Fruit fly (Drosophila melanogaster): ENCODE results near the gene CG10077.
A peak's percentile ranks its signal among the peaks of the same experiment; 100 is the strongest.

CG10077 gene

dm6 chr3L:6979387-6980249 is 23.9 kb upstream of the CG10077 start, which contains the start of gene Galphai:
Gene Galphai, minus strand, starts transcription at chr3L:6980044.
- TF ChIP-seq noc (tag; optimal IDR thresholded peaks at IDR 0.05), result peak; percentile 22

DNA sequence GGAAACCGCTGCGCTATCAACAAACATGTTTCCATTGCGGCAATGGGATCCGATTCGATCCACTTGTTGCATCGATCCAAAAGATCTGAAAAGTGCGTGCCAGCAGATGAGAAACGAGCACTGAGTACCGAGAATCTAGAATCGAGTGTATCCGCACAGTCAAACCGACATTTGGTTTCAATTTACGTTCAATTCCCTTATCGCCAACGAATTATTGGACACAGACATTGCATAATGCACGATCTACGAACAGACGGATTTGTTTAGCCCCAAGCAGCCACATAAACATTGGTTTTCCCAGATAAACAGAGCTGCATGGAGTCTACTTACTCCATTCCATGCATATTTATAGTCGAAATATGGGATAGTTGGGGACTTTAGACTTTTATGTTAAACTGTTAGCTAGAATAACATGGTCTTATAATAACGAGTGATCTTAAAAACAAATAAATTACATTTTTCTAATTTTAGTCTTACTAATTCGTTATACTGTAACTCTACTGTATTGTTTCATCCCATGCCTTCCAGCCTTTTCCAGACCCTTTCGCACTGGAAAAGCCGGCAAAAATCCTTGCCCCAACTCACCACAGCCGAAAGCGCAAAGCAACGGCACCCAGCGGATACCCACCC is 23.2 kb upstream of the CG10077 start:
- TF ChIP-seq noc (tag; optimal IDR thresholded peaks at IDR 0.05), result no peak

- no peak for TF ChIP-seq noc (tag; optimal IDR thresholded peaks at IDR 0.05)
Observed at dm6 chr3L:6978030-6978683, 22.5 kb upstream of the CG10077 start.

DNA sequence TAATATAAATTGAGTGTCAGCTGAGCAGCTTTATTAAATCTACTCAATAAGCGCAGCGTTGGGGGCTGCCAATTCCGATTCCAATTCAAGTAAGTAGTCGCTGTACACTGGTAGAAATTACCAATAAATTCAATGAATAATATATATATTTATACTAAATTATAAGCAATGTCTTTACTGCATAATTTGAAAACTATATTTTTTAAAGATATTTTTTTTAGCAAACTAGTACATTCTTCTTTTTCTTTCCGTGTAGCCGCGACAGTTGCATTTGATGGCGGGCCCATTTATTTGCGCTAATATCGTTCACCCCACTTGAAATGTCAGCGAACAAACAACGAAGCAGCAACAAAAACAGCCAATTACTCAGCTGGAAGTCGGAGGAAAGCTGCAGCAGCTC is 21.7 kb upstream of the CG10077 start:
- no peak for TF ChIP-seq noc (tag; optimal IDR thresholded peaks at IDR 0.05)

dm6 chr3L:6976601-6977140 is 21.0 kb upstream of the CG10077 start:
- TF ChIP-seq noc (tag; optimal IDR thresholded peaks at IDR 0.05), result no peak

DNA sequence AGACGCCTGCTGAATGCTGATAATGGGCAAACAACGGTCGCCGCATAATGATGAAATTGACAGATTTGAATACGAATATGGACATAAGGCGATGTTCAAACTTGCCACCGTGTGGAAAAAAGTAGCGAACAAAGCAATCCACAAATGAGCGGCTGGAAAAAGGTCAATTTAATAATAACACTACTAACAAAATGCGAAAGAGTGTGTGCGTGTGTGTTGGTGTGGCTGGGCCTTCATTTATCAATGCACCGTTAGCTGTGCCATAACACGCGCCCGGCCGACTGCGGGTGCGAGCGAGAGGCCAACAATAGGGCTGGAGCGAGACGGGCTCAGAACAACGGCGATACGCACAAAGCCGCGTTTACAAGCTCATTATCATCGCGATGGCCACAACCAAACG is 20.2 kb upstream of the CG10077 start:
- TF ChIP-seq noc (tag; optimal IDR thresholded peaks at IDR 0.05), result no peak

dm6 chr3L:6972367-6972766 is 16.7 kb upstream of the CG10077 start, which contains the start of gene CG10063:
Gene CG10063, minus strand, starts transcription at chr3L:6972467.
- TF ChIP-seq noc (tag; optimal IDR thresholded peaks at IDR 0.05), result no peak

DNA sequence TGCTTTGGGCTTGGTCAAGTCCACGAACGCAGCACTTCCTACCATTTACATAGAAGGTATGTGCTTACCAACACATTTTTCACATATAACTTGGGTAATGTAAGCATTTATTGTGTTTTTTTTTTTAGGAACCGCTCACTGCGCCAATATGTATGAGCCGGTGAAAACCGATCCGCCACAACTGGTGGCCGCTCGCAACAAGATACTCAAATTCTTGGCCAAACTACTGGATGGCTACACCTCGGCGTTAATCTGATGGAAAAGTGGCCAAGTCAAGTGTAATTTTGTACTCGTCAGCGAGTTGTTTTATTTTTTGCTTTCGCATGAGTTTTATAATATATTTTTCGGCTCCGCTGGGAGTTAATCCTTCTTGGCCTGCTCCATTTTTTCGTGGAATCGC is 15.6 kb upstream of the CG10077 start:
- no peak for TF ChIP-seq noc (tag; optimal IDR thresholded peaks at IDR 0.05)

- peak; percentile 60 for TF ChIP-seq noc (tag; optimal IDR thresholded peaks at IDR 0.05)
Observed at dm6 chr3L:6968961-6969814, 13.5 kb upstream of the CG10077 start, which contains the start of the genes Mis12 and CG9953. Gene Mis12, minus strand, starts transcription at chr3L:6969048. Gene CG9953, plus strand, starts transcription at chr3L:6969658.

DNA sequence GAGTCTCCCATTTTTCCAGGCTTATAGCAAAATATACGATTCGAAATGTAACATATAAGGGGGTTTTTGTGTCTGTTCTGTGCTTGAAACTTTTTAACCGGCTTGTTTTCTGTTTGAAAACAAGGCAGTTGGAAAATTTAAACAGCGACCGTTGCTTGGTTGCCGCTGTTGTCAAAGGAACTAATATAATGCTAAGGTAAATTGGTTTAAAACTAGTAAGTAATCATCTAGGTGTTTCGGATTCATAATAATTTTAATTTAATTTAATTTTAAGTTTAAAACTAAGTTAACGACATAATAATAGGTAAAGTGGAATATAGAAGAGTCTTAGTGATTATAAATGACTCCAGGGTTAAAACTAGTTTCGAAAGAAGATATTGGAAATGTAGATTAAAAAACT is 12.1 kb upstream of the CG10077 start, which contains the start of gene CG10064:
Gene CG10064 (minus strand): TSS at position 101 of the 400 bp plus-strand sequence.
- TF ChIP-seq noc (tag; optimal IDR thresholded peaks at IDR 0.05), result no peak

DNA sequence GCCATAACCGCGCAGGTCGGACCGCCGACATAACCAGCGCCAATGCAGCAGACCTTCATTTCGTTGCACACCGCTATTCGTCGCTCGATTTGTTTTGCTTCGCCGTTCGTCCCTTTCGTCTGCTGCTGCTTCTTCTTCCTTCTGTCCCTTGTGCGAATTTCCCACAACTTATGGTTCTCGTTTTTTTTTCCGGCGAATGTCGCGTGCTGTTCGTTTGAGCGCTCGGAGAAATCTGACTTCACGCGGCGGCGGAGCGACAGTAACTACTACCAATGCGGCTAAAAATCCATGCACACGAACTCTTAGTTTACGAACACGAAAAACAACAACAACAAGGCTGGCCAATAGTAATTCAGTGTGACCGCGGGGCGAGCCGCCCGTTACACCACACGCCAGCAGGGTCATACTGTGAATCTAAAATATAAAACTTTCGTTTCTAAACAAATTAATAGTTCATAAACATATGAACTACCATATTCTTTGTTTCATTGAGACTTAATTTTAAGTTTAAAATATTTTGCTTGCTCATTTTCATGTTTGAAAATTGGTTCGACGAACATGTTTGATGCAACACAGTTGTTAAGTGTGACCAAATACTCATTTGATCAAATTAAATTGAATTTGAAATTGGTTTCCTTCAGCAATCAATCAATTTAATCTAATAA is 8.9 kb upstream of the CG10077 start, which contains the start of gene sgl:
Gene sgl (minus strand): TSS at position 271 of the 665 bp plus-strand sequence.
- TF ChIP-seq noc (tag; optimal IDR thresholded peaks at IDR 0.05), result peak; percentile 50

dm6 chr3L:6963792-6964487 is 8.2 kb upstream of the CG10077 start:
- peak; percentile 42 for TF ChIP-seq noc (tag; optimal IDR thresholded peaks at IDR 0.05)

DNA sequence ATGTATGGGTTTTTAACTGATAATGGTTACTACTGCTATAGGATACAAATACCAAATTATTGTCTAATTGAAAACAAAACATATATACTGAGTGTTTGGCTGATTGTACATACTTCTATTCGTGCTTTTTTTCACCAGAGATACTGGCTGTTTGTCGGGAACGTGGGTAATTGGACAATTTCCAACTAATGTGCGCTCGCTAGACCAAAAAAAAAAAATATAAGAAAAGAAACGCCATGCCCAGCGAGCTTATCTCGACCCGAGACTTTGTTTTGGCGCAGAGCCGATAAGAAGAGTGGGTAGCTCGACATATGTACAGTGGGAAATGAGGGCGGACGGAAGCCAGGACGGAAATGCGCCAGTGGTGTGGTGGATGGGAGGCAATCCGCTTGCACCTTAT is 7.5 kb upstream of the CG10077 start:
- no peak for TF ChIP-seq noc (tag; optimal IDR thresholded peaks at IDR 0.05)
